Fruit fly (Drosophila melanogaster): ENCODE results near the gene Vps16A.

Vps16A gene

dm6 chr3R:9229075-9229835 lies 37.6 kb upstream of the Vps16A start (continued):
- peak; percentile 75 for TF ChIP-seq CG17359 (tag; optimal IDR thresholded peaks at IDR 0.05)
- TF ChIP-seq fd64A (GFP tag; optimal IDR thresholded peaks at IDR 0.05), result peak; percentile 19
- no peak for TF ChIP-seq Dref (GFP tag; IDR thresholded peaks at IDR 0.05)
- peak; percentile 77 for TF ChIP-seq CG12155 (GFP tag; optimal IDR thresholded peaks at IDR 0.05)
- TF ChIP-seq danr (GFP tag; IDR thresholded peaks at IDR 0.05), result peak; percentile 39; the same call in 1 of the 2 replicates
- peak; percentile 80 for TF ChIP-seq trem (tag; optimal IDR thresholded peaks at IDR 0.05)
- peak; percentile 12 for TF ChIP-seq da (GFP tag; optimal IDR thresholded peaks at IDR 0.05)
- TF ChIP-seq PHDP (tag; optimal IDR thresholded peaks at IDR 0.05), result peak; percentile 77
- TF ChIP-seq CG15073 (GFP tag; optimal IDR thresholded peaks at IDR 0.05), result no peak
- no peak for TF ChIP-seq Lim3 (GFP tag; IDR thresholded peaks at IDR 0.05)
- TF ChIP-seq CG1647 (GFP tag; optimal IDR thresholded peaks at IDR 0.05), result peak; percentile 60
- peak; percentile 58 for TF ChIP-seq CG6813 (GFP tag; optimal IDR thresholded peaks at IDR 0.05)
- TF ChIP-seq al (GFP tag; IDR thresholded peaks at IDR 0.05), result 0 out of 2 replicates have a peak, but pooled peaks have one; percentile 23
- 0 out of 4 replicates have a peak, but pooled peaks have one; percentile 68 for TF ChIP-seq chinmo (GFP tag; IDR thresholded peaks at IDR 0.05; ENCODE audit: partially characterized antibody)
- TF ChIP-seq B-H1 (GFP tag; IDR thresholded peaks at IDR 0.05), result peak; percentile 61
- TF ChIP-seq chn (GFP tag; optimal IDR thresholded peaks at IDR 0.05), result peak; percentile 57
- peak; percentile 75 for TF ChIP-seq CG5245 (GFP tag; optimal IDR thresholded peaks at IDR 0.05)
- TF ChIP-seq Fer1 (GFP tag; optimal IDR thresholded peaks at IDR 0.05), result peak; percentile 42
- TF ChIP-seq CG9932 (GFP tag; IDR thresholded peaks at IDR 0.05), result no peak; the same call in 1 of the 2 replicates
- peak; percentile 90 for TF ChIP-seq Xrp1 (GFP tag; IDR thresholded peaks at IDR 0.05)
- peak; percentile 89 for TF ChIP-seq Kr (GFP tag; optimal IDR thresholded peaks at IDR 0.05)
- TF ChIP-seq Hr51 (GFP tag; optimal IDR thresholded peaks at IDR 0.05), result peak; percentile 27 to 65
- TF ChIP-seq Rfx (GFP tag; IDR thresholded peaks at IDR 0.05), result peak; percentile 64
- peak; percentile 70 for TF ChIP-seq HHEX (GFP tag; optimal IDR thresholded peaks at IDR 0.05)
- TF ChIP-seq CG10431 (GFP tag; optimal IDR thresholded peaks at IDR 0.05), result peak; percentile 12
- TF ChIP-seq fd96Cb (tag; optimal IDR thresholded peaks at IDR 0.05), result peak; percentile 81
- TF ChIP-seq CG3838 (GFP tag; optimal IDR thresholded peaks at IDR 0.05), result no peak
- TF ChIP-seq wor (GFP tag; IDR thresholded peaks at IDR 0.05), result 0 out of 2 replicates have a peak, but pooled peaks have one; percentile 39
- peak; percentile 3 for TF ChIP-seq TFAM (GFP tag; optimal IDR thresholded peaks at IDR 0.05)
- TF ChIP-seq crp (GFP tag; optimal IDR thresholded peaks at IDR 0.05), result peak in 1 of 2 experiments; percentile 30
- 0 out of 3 replicates have a peak, but pooled peaks have one; percentile 57 for TF ChIP-seq so (GFP tag; IDR thresholded peaks at IDR 0.05)
- TF ChIP-seq vnd (GFP tag; IDR thresholded peaks at IDR 0.05; ENCODE audit: partially characterized antibody), result no peak
- TF ChIP-seq unpg (GFP tag; optimal IDR thresholded peaks at IDR 0.05), result peak; percentile 80
- TF ChIP-seq CG17385 (GFP tag; optimal IDR thresholded peaks at IDR 0.05), result peak; percentile 69
- peak; percentile 49 for TF ChIP-seq caup (GFP tag; optimal IDR thresholded peaks at IDR 0.05; ENCODE audit: severe bottlenecking)
- TF ChIP-seq CG17186 (GFP tag; optimal IDR thresholded peaks at IDR 0.05), result peak; percentile 54
- peak; percentile 62 for TF ChIP-seq org-1 (GFP tag; optimal IDR thresholded peaks at IDR 0.05)
- no peak for TF ChIP-seq CG34224 (GFP tag; IDR thresholded peaks at IDR 0.05; ENCODE audit: partially characterized antibody)
- no peak; the same call in 1 of the 2 replicates for TF ChIP-seq onecut (GFP tag; IDR thresholded peaks at IDR 0.05)
- no peak for TF ChIP-seq amos (GFP tag; IDR thresholded peaks at IDR 0.05; ENCODE audit: partially characterized antibody)
- peak; percentile 25 for TF ChIP-seq nerfin-1 (tag; optimal IDR thresholded peaks at IDR 0.05)
- no peak for TF ChIP-seq bowl (GFP tag; IDR thresholded peaks at IDR 0.05)
- TF ChIP-seq Tbp (GFP tag; optimal IDR thresholded peaks at IDR 0.05), result no peak
- TF ChIP-seq Dbx (GFP tag; IDR thresholded peaks at IDR 0.05), result no peak
- TF ChIP-seq Sry-β (GFP tag; optimal IDR thresholded peaks at IDR 0.05), result peak; percentile 29
- no peak for TF ChIP-seq CG31365 (tag; optimal IDR thresholded peaks at IDR 0.05)
- TF ChIP-seq CG11560 (tag; IDR thresholded peaks at IDR 0.05), result no peak
- TF ChIP-seq dimm (GFP tag; IDR thresholded peaks at IDR 0.05), result no peak
